Worm (Caenorhabditis elegans) whole organism, early embryonic: ENCODE measurements around the gene rgr-1.

ENCODE experiments used
- B0310.2 ChIP-seq: sonication (generic microtip); optimal IDR thresholded peaks from 2 replicates; lab custom pipeline; 2016; ENCODE audit warnings: mild to moderate bottlenecking, missing genetic modification characterization, missing compliant biosample characterization
- aly-1 ChIP-seq: sonication (generic microtip); optimal IDR thresholded peaks from 2 replicates; lab custom pipeline; 2016; ENCODE audit warnings: missing genetic modification characterization, missing compliant biosample characterization
- ama-1 ChIP-seq: fragments of 150-350 bp; optimal IDR thresholded peaks from 2 replicates; lab custom pipeline; 2014
- flt-1 ChIP-seq: fragments of 200-800 bp; sonication (Bioruptor generic); IDR thresholded peaks from 2 replicates; pipeline ENCODE4 v1.3.6; 2022; ENCODE audit warnings: missing genetic modification characterization, missing compliant biosample characterization
- hmbx-1 ChIP-seq: sonication (generic microtip); optimal IDR thresholded peaks from 2 replicates; lab custom pipeline; 2016; ENCODE audit warnings: mild to moderate bottlenecking, missing genetic modification characterization, missing compliant biosample characterization
- hmg-4 ChIP-seq: fragments of 200-800 bp; sonication (Bioruptor generic); optimal IDR thresholded peaks from 2 replicates; lab custom pipeline; 2018; ENCODE audit warnings: mild to moderate bottlenecking, missing genetic modification characterization, missing compliant biosample characterization
- hnd-1 ChIP-seq: sonication (generic microtip); optimal IDR thresholded peaks from 2 replicates; lab custom pipeline; 2016; ENCODE audit warnings: missing genetic modification characterization, missing compliant biosample characterization
- pes-1 ChIP-seq: fragments of 200-800 bp; sonication (Bioruptor generic); IDR thresholded peaks from 2 replicates; pipeline ENCODE4 v1.3.6; 2022; ENCODE audit warnings: missing genetic modification reagents, missing genetic modification characterization, missing compliant biosample characterization
- sea-1 ChIP-seq: fragments of 200-800 bp; sonication (Bioruptor generic); conservative IDR thresholded peaks from 2 replicates; pipeline ENCODE4 v1.3.6; 2022; ENCODE audit warnings: missing genetic modification characterization, missing compliant biosample characterization

- TF ChIP-seq pes-1 (GFP tag; lab: Robert Waterston, UW) (no peak), sea-1 (GFP tag; lab: Robert Waterston, UW) (no peak), hmg-4 (GFP tag; lab: Kevin White, UChicago) (no peak), ama-1 (lab: Kevin White, UChicago) (no peak), hmbx-1 (no peak), aly-1 (tag; lab: Kevin White, UChicago) (no peak), flt-1 (GFP tag; lab: Robert Waterston, UW) (no peak), B0310.2 (tag; lab: Kevin White, UChicago) (no peak), hnd-1 (tag; lab: Kevin White, UChicago) (no peak)
Measured at ce11 chrIII:9406600-9406999, 13.1 kb downstream of the rgr-1 start, which contains the start of gene T26G10.1.
